Worm (Caenorhabditis elegans) whole organism, L4 larva: Measurements from ENCODE around the gene ZK892.4.
A peak's percentile ranks its signal among the peaks of the same experiment; 100 is the strongest.

Source experiments
- D1046.2 ChIP-seq: fragments of 200-800 bp; sonication (Bioruptor generic); IDR thresholded peaks from 2 replicates; pipeline ENCODE4 v1.3.6; 2022; ENCODE audit warnings: missing genetic modification characterization, missing compliant biosample characterization
- ZK337.2 ChIP-seq: fragments of 200-800 bp; sonication (Bioruptor generic); IDR thresholded peaks from 2 replicates; pipeline ENCODE4 v1.3.6; 2022; ENCODE audit warnings: missing genetic modification reagents, missing genetic modification characterization, missing compliant biosample characterization
- ZK546.5 ChIP-seq, 2 experiments: sonication (generic microtip); optimal IDR thresholded peaks; 2 replicates each; lab custom pipeline; 2017; ENCODE audit warnings: missing biosample characterization in 2 of 2, missing genetic modification characterization in 2 of 2
- arid-1 ChIP-seq: fragments of 200-800 bp; sonication (Bioruptor generic); conservative IDR thresholded peaks from 2 replicates; pipeline ENCODE4 v1.3.6; 2022; ENCODE audit warnings: missing genetic modification reagents, missing genetic modification characterization, missing compliant biosample characterization
- ceh-20 ChIP-seq: fragments of 200-800 bp; sonication (Bioruptor generic); IDR thresholded peaks from 2 replicates; pipeline ENCODE4 v1.3.6; 2022; ENCODE audit warnings: missing genetic modification reagents, missing genetic modification characterization, missing compliant biosample characterization
- ceh-44 ChIP-seq: fragments of 200-800 bp; sonication (Bioruptor generic); IDR thresholded peaks from 2 replicates; pipeline ENCODE4 v1.3.6; 2022; ENCODE audit warnings: missing genetic modification reagents, missing genetic modification characterization, missing compliant biosample characterization
- ces-1 ChIP-seq: fragments of 150-350 bp; sonication (generic microtip); optimal IDR thresholded peaks from 4 replicates; lab custom pipeline; 2014; ENCODE audit warnings: missing biosample characterization, missing genetic modification reagents, missing genetic modification characterization
- ctbp-1 ChIP-seq: fragments of 200-800 bp; sonication (Bioruptor generic); IDR thresholded peaks from 2 replicates; pipeline ENCODE4 v1.3.6; 2022; ENCODE audit warnings: missing genetic modification reagents, missing genetic modification characterization, missing compliant biosample characterization
- duxl-1 ChIP-seq: sonication (generic microtip); optimal IDR thresholded peaks from 2 replicates; lab custom pipeline; 2016; ENCODE audit warnings: mild to moderate bottlenecking, missing genetic modification characterization, moderate library complexity, missing compliant biosample characterization; ENCODE audit not compliant: poor library complexity
- fkh-10 ChIP-seq: fragments of 150-350 bp; optimal IDR thresholded peaks from 2 replicates; lab custom pipeline; 2014; ENCODE audit warnings: missing biosample characterization, missing genetic modification reagents, missing genetic modification characterization
- hif-1 ChIP-seq, 2 experiments: sonication (generic microtip); optimal IDR thresholded peaks; 2 replicates each; lab custom pipeline; 2016 to 2017; ENCODE audit warnings: missing compliant biosample characterization in 2 of 2, missing genetic modification characterization in 2 of 2, missing genetic modification reagents in 2 of 2, missing genotype in 2 of 2, mild to moderate bottlenecking in 1 of 2
- hlh-11 ChIP-seq: fragments of 200-800 bp; sonication (Bioruptor generic); optimal IDR thresholded peaks from 2 replicates; lab custom pipeline; 2018; ENCODE audit warnings: mild to moderate bottlenecking, missing genetic modification characterization, missing compliant biosample characterization
- hmg-1.1 ChIP-seq: fragments of 200-800 bp; sonication (Bioruptor generic); IDR thresholded peaks from 2 replicates; pipeline ENCODE4 v1.3.6; 2022; ENCODE audit warnings: missing genetic modification reagents, missing genetic modification characterization, missing compliant biosample characterization
- lim-7 ChIP-seq: fragments of 200-800 bp; sonication (Bioruptor generic); IDR thresholded peaks from 2 replicates; pipeline ENCODE4 v1.3.6; 2022; ENCODE audit warnings: missing genetic modification characterization, missing compliant biosample characterization
- lin-1 ChIP-seq: fragments of 200-800 bp; sonication (Bioruptor generic); IDR thresholded peaks from 2 replicates; pipeline ENCODE4 v1.3.6; 2022; ENCODE audit warnings: missing genetic modification reagents, missing genetic modification characterization, missing compliant biosample characterization
- lsy-2 ChIP-seq, 2 experiments: fragments of 150-350 bp in 1 of 2; sonication (generic microtip) in 1 of 2; optimal IDR thresholded peaks; 2 replicates each; lab custom pipeline; 2014 to 2017; ENCODE audit warnings: missing biosample characterization in 2 of 2, missing genetic modification characterization in 2 of 2
- madf-9 ChIP-seq: fragments of 200-800 bp; sonication (Bioruptor generic); conservative IDR thresholded peaks from 2 replicates; pipeline ENCODE4 v1.3.6; 2022; ENCODE audit warnings: missing genetic modification reagents, missing genetic modification characterization, missing compliant biosample characterization
- nhr-10 ChIP-seq: fragments of 150-350 bp; optimal IDR thresholded peaks from 2 replicates; lab custom pipeline; 2014; ENCODE audit warnings: missing biosample characterization, missing genetic modification characterization
- nhr-11 ChIP-seq: fragments of 150-350 bp; optimal IDR thresholded peaks from 2 replicates; lab custom pipeline; 2014; ENCODE audit warnings: missing biosample characterization, missing genetic modification characterization
- nhr-28 ChIP-seq: fragments of 150-350 bp; optimal IDR thresholded peaks from 2 replicates; lab custom pipeline; 2014; ENCODE audit warnings: missing biosample characterization, missing genetic modification characterization
- nhr-41 ChIP-seq: fragments of 200-800 bp; sonication (Bioruptor generic); IDR thresholded peaks from 2 replicates; pipeline ENCODE4 v1.3.6; 2022; ENCODE audit warnings: missing genetic modification reagents, missing genetic modification characterization, missing compliant biosample characterization
- nhr-42 ChIP-seq: fragments of 200-800 bp; sonication (Bioruptor generic); IDR thresholded peaks from 2 replicates; pipeline ENCODE4 v1.3.6; 2022; ENCODE audit warnings: missing genetic modification characterization, missing compliant biosample characterization
- nhr-6 ChIP-seq: fragments of 150-350 bp; optimal IDR thresholded peaks from 2 replicates; lab custom pipeline; 2014; ENCODE audit warnings: missing biosample characterization, missing genetic modification characterization
- nhr-76 ChIP-seq: fragments of 150-350 bp; optimal IDR thresholded peaks from 2 replicates; lab custom pipeline; 2014; ENCODE audit warnings: missing biosample characterization, missing genetic modification characterization
- nhr-77 ChIP-seq: fragments of 150-350 bp; optimal IDR thresholded peaks from 2 replicates; lab custom pipeline; 2014; ENCODE audit warnings: missing biosample characterization, missing genetic modification characterization
- rbr-2 ChIP-seq: sonication (generic microtip); optimal IDR thresholded peaks from 2 replicates; lab custom pipeline; 2016; ENCODE audit warnings: missing genotype, missing genetic modification characterization, missing compliant biosample characterization
- saeg-2 ChIP-seq: fragments of 200-800 bp; sonication (Bioruptor generic); IDR thresholded peaks from 2 replicates; pipeline ENCODE4 v1.3.6; 2022; ENCODE audit warnings: missing genetic modification reagents, missing genetic modification characterization, missing compliant biosample characterization
- sdz-12 ChIP-seq: fragments of 200-800 bp; sonication (Bioruptor generic); optimal IDR thresholded peaks from 2 replicates; lab custom pipeline; 2018; ENCODE audit warnings: mild to moderate bottlenecking, missing genetic modification characterization, missing compliant biosample characterization
- snpc-4 ChIP-seq: fragments of 150-350 bp; optimal IDR thresholded peaks from 2 replicates; lab custom pipeline; 2014; ENCODE audit warnings: missing biosample characterization, missing genetic modification characterization
- unc-62 ChIP-seq, 3 experiments: fragments of 150-350 bp in 1 of 3; sonication (generic microtip); optimal IDR thresholded peaks in 2 of 3; peaks in 1 of 3; 1 replicate in 1 of 3; 2 replicates in 2 of 3; lab custom pipeline; 2014 to 2017; ENCODE audit warnings: missing biosample characterization in 3 of 3, missing genetic modification characterization in 3 of 3, missing genetic modification reagents in 3 of 3, missing genotype in 1 of 3
- vab-7 ChIP-seq: fragments of 200-800 bp; sonication (Bioruptor generic); IDR thresholded peaks from 2 replicates; pipeline ENCODE4 v1.3.6; 2022; ENCODE audit warnings: missing genetic modification reagents, missing genetic modification characterization, missing compliant biosample characterization
- zfp-2 ChIP-seq: sonication (generic microtip); optimal IDR thresholded peaks from 2 replicates; lab custom pipeline; 2016; ENCODE audit warnings: mild to moderate bottlenecking, missing genetic modification characterization, missing compliant biosample characterization
- ztf-11 ChIP-seq: fragments of 150-350 bp; optimal IDR thresholded peaks from 2 replicates; lab custom pipeline; 2014; ENCODE audit warnings: missing biosample characterization, missing genetic modification characterization

Gene ZK892.4

ce11 chrII:9984866-9985336 is 21.5 kb upstream of the ZK892.4 start (continued):
- TF ChIP-seq duxl-1 = no peak
- no peak for TF ChIP-seq zfp-2
- TF ChIP-seq, all 104 proteins: peak for 15

- TF ChIP-seq lim-7 (GFP tag; lab: Robert Waterston, UW) (no peak), unc-62 (GFP tag; optimal IDR thresholded peaks at IDR 0.05 in 1 of 2; lab: Kevin White, UChicago) (peak in 1 of 2 experiments; percentile 99), unc-62 (tag; optimal IDR thresholded peaks at IDR 0.05; lab: Kevin White, UChicago) (no peak)
- TF ChIP-seq, all 104 proteins: peak for 1
Observed at ce11 chrII:9986635-9987575, 19.5 kb upstream of the ZK892.4 start.

ce11 chrII:9988620-9989019 is 17.7 kb upstream of the ZK892.4 start:
- TF ChIP-seq nhr-76 (tag; lab: Kevin White, UChicago) (no peak), rbr-2 (tag; lab: Kevin White, UChicago) (no peak), hmg-1.1 (no peak), nhr-77 (tag; lab: Kevin White, UChicago) (no peak), nhr-41 (GFP tag; lab: Robert Waterston, UW) (no peak), ztf-11 (tag; lab: Kevin White, UChicago) (no peak), D1046.2 (no peak), saeg-2 (no peak), snpc-4 (tag; lab: Kevin White, UChicago) (no peak), ZK546.5 (tag; optimal IDR thresholded peaks at IDR 0.05; lab: Kevin White, UChicago) (no peak), nhr-6 (tag; lab: Kevin White, UChicago) (no peak), sdz-12 (no peak), fkh-10 (GFP tag; lab: Kevin White, UChicago) (no peak), ceh-44 (GFP tag; lab: Robert Waterston, UW) (no peak)

- no peak for TF ChIP-seq lin-1 (GFP tag; lab: Robert Waterston, UW)
- TF ChIP-seq lsy-2 (tag; optimal IDR thresholded peaks at IDR 0.05; lab: Kevin White, UChicago) = no peak
- TF ChIP-seq hif-1 (tag; optimal IDR thresholded peaks at IDR 0.05; lab: Kevin White, UChicago) = peak in 1 of 2 experiments; percentile 4
- TF ChIP-seq nhr-28 (tag; lab: Kevin White, UChicago) = no peak
- TF ChIP-seq ctbp-1 (GFP tag; lab: Robert Waterston, UW) = no peak
- peak; percentile 6 for TF ChIP-seq nhr-11 (tag; lab: Kevin White, UChicago)
- TF ChIP-seq vab-7 (GFP tag; lab: Robert Waterston, UW) = no peak
- no peak for TF ChIP-seq nhr-42 (GFP tag; lab: Robert Waterston, UW)
- TF ChIP-seq ces-1 = no peak
- TF ChIP-seq arid-1 (GFP tag; lab: Robert Waterston, UW) = no peak
- TF ChIP-seq sdz-12 = no peak
- no peak for TF ChIP-seq ZK337.2 (GFP tag; lab: Robert Waterston, UW)
- TF ChIP-seq nhr-10 = no peak
- peak; percentile 17 for TF ChIP-seq hlh-11
- no peak for TF ChIP-seq madf-9 (GFP tag; lab: Robert Waterston, UW)
- TF ChIP-seq ceh-20 = no peak
Observed at ce11 chrII:9989533-9989932, 16.8 kb upstream of the ZK892.4 start.
